Fruit fly (Drosophila melanogaster) whole organism, embryonic: ENCODE measurements around the gene CG31141.

Experiments used
- ATbp ChIP-seq: fragments of 200-800 bp; sonication (Bioruptor generic); optimal IDR thresholded peaks from 2 replicates; lab custom pipeline; 2017; ENCODE audit warnings: missing biosample characterization, mild to moderate bottlenecking, missing genetic modification characterization, missing genetic modification reagents
- Atf6 ChIP-seq: fragments of 200-800 bp; sonication (Bioruptor generic); IDR thresholded peaks from 2 replicates; pipeline ENCODE4 v1.3.6; 2022; ENCODE audit warnings: missing biosample characterization, missing genetic modification characterization
- BtbVII ChIP-seq: fragments of 200-800 bp; sonication (Bioruptor generic); optimal IDR thresholded peaks from 3 replicates; lab custom pipeline; 2017; ENCODE audit warnings: missing biosample characterization, mild to moderate bottlenecking, missing genetic modification characterization
- Bteb2 ChIP-seq: fragments of 200-800 bp; sonication (Bioruptor generic); optimal IDR thresholded peaks from 2 replicates; lab custom pipeline; 2016; ENCODE audit warnings: missing biosample characterization, missing genetic modification characterization
- CG10462 ChIP-seq: fragments of 200-800 bp; sonication (Bioruptor generic); optimal IDR thresholded peaks from 2 replicates; lab custom pipeline; 2016; ENCODE audit warnings: missing biosample characterization, missing genetic modification characterization
- CG10565 ChIP-seq: fragments of 200-800 bp; sonication (Bioruptor generic); optimal IDR thresholded peaks from 3 replicates; lab custom pipeline; 2016; ENCODE audit warnings: missing biosample characterization, mild to moderate bottlenecking, missing genetic modification characterization
- CG10654 ChIP-seq: fragments of 200-800 bp; sonication (Bioruptor generic); optimal IDR thresholded peaks from 2 replicates; lab custom pipeline; 2016; ENCODE audit warnings: missing biosample characterization, missing genetic modification characterization
- CG13775 ChIP-seq: fragments of 200-800 bp; sonication (Bioruptor generic); optimal IDR thresholded peaks from 3 replicates; lab custom pipeline; 2017; ENCODE audit warnings: missing biosample characterization, mild to moderate bottlenecking, missing genetic modification characterization
- CG15514 ChIP-seq: fragments of 200-800 bp; sonication (Bioruptor generic); optimal IDR thresholded peaks from 3 replicates; lab custom pipeline; 2017; ENCODE audit warnings: missing biosample characterization, missing genetic modification characterization, mild to moderate bottlenecking, moderate library complexity, missing genetic modification reagents
- CG15601 ChIP-seq: fragments of 200-800 bp; sonication (Bioruptor generic); optimal IDR thresholded peaks from 3 replicates; lab custom pipeline; 2019; ENCODE audit warnings: missing biosample characterization, mild to moderate bottlenecking, missing genetic modification characterization, moderate library complexity
- CG15696 ChIP-seq: fragments of 200-800 bp; sonication (Bioruptor generic); optimal IDR thresholded peaks from 2 replicates; lab custom pipeline; 2019; ENCODE audit warnings: missing biosample characterization, mild to moderate bottlenecking, missing genetic modification characterization, moderate library complexity
- CG18599 ChIP-seq: fragments of 200-800 bp; sonication (Bioruptor generic); optimal IDR thresholded peaks from 3 replicates; lab custom pipeline; 2017; ENCODE audit warnings: missing biosample characterization, missing genetic modification characterization, mild to moderate bottlenecking, moderate library complexity, missing genetic modification reagents
- CG31224 ChIP-seq: fragments of 200-800 bp; sonication (Bioruptor generic); IDR thresholded peaks from 2 replicates; pipeline ENCODE4 v1.3.6; 2022; ENCODE audit warnings: missing biosample characterization, missing genetic modification characterization
- CG34224 ChIP-seq: fragments of 200-800 bp; sonication (Bioruptor generic); IDR thresholded peaks from 3 replicates; pipeline ENCODE4 v1.3.6; 2022; ENCODE audit warnings: missing biosample characterization, missing genetic modification characterization; ENCODE audit not compliant: partially characterized antibody
- CG34422 ChIP-seq: fragments of 200-800 bp; sonication (Bioruptor generic); IDR thresholded peaks from 3 replicates; pipeline ENCODE4 v1.3.6; 2022; ENCODE audit warnings: missing biosample characterization, missing genetic modification characterization
- CG6689 ChIP-seq: fragments of 200-800 bp; sonication (Bioruptor generic); IDR thresholded peaks from 2 replicates; pipeline ENCODE4 v1.3.6; 2022; ENCODE audit warnings: missing biosample characterization, missing genetic modification characterization
- CG6765 ChIP-seq: fragments of 200-800 bp; sonication (Bioruptor generic); optimal IDR thresholded peaks from 3 replicates; lab custom pipeline; 2017; ENCODE audit warnings: missing biosample characterization, mild to moderate bottlenecking, missing genetic modification characterization
- CG6854 ChIP-seq: fragments of 200-800 bp; sonication (Bioruptor generic); optimal IDR thresholded peaks from 3 replicates; lab custom pipeline; 2017; ENCODE audit warnings: missing biosample characterization, mild to moderate bottlenecking, missing genetic modification characterization
- CG7839 ChIP-seq: fragments of 200-800 bp; sonication (Bioruptor generic); optimal IDR thresholded peaks from 3 replicates; lab custom pipeline; 2018; ENCODE audit warnings: missing biosample characterization, mild to moderate bottlenecking, missing genetic modification characterization, moderate library complexity
- CG7963 ChIP-seq: fragments of 200-800 bp; sonication (Bioruptor generic); IDR thresholded peaks from 3 replicates; pipeline ENCODE4 v1.3.6; 2022; ENCODE audit warnings: missing biosample characterization, missing genetic modification characterization; ENCODE audit not compliant: partially characterized antibody
- CG8388 ChIP-seq: fragments of 200-800 bp; sonication (Bioruptor generic); optimal IDR thresholded peaks from 2 replicates; lab custom pipeline; 2019; ENCODE audit warnings: missing biosample characterization, mild to moderate bottlenecking, missing genetic modification characterization, moderate library complexity
- Deaf1 ChIP-seq: fragments of 200-800 bp; optimal IDR thresholded peaks from 3 replicates; lab custom pipeline; 2019; ENCODE audit warnings: missing biosample characterization, mild to moderate bottlenecking, missing genetic modification characterization, moderate library complexity
- Ets65A ChIP-seq: fragments of 200-800 bp; sonication (Bioruptor generic); peaks from one replicate; lab custom pipeline; 2016; ENCODE audit warnings: missing biosample characterization, missing genetic modification characterization
- HHEX ChIP-seq: fragments of 200-800 bp; sonication (Bioruptor generic); optimal IDR thresholded peaks from 3 replicates; lab custom pipeline; 2017; ENCODE audit warnings: missing biosample characterization, mild to moderate bottlenecking, missing genetic modification characterization, missing genetic modification reagents
- Oaz ChIP-seq: fragments of 200-800 bp; sonication (Bioruptor generic); IDR thresholded peaks from 2 replicates; pipeline ENCODE4 v1.3.6; 2022; ENCODE audit warnings: missing biosample characterization, missing genetic modification characterization
- Stat92E ChIP-seq, 3 experiments: fragments of >200 bp in 2 of 3; fragments of 200-800 bp in 1 of 3; sonication (Bioruptor generic) in 1 of 3; optimal IDR thresholded peaks; 2 replicates each; lab custom pipeline; 2017 to 2019; ENCODE audit warnings: missing biosample characterization in 3 of 3, missing genetic modification characterization in 3 of 3, mild to moderate bottlenecking in 1 of 3, moderate library complexity in 1 of 3
- Trl ChIP-seq, 3 experiments: fragments of >200 bp in 2 of 3; fragments of 200-800 bp in 1 of 3; sonication (Bioruptor generic) in 1 of 3; optimal IDR thresholded peaks; 2 replicates in 1 of 3; 3 replicates in 2 of 3; lab custom pipeline; 2016 to 2017; ENCODE audit warnings: missing biosample characterization in 1 of 3, missing genetic modification characterization in 1 of 3
- ato ChIP-seq: fragments of 200-800 bp; sonication (Bioruptor generic); IDR thresholded peaks from 2 replicates; pipeline ENCODE4 v1.3.6; 2022; ENCODE audit warnings: missing biosample characterization, missing genetic modification characterization; ENCODE audit not compliant: partially characterized antibody
- cg ChIP-seq: fragments of 200-800 bp; sonication (Bioruptor generic); optimal IDR thresholded peaks from 3 replicates; lab custom pipeline; 2019; ENCODE audit warnings: missing biosample characterization, mild to moderate bottlenecking, missing genetic modification characterization, moderate library complexity
- chn ChIP-seq: fragments of 200-800 bp; sonication (Bioruptor generic); optimal IDR thresholded peaks from 2 replicates; lab custom pipeline; 2016; ENCODE audit warnings: missing biosample characterization, missing genetic modification characterization
- da ChIP-seq: fragments of 200-800 bp; sonication (Bioruptor generic); optimal IDR thresholded peaks from 2 replicates; lab custom pipeline; 2016; ENCODE audit warnings: missing biosample characterization, missing genetic modification characterization
- fru ChIP-seq: fragments of >200 bp; optimal IDR thresholded peaks from 2 replicates; lab custom pipeline; 2017
- gcm ChIP-seq: fragments of 200-800 bp; sonication (Bioruptor generic); optimal IDR thresholded peaks from 2 replicates; lab custom pipeline; 2019; ENCODE audit warnings: missing biosample characterization, mild to moderate bottlenecking, missing genetic modification characterization, moderate library complexity
- grau ChIP-seq: fragments of 200-800 bp; optimal IDR thresholded peaks from 3 replicates; lab custom pipeline; 2019; ENCODE audit warnings: missing biosample characterization, mild to moderate bottlenecking, missing genetic modification characterization, moderate library complexity
- gsb-n ChIP-seq: fragments of 200-800 bp; sonication (Bioruptor generic); optimal IDR thresholded peaks from 3 replicates; lab custom pipeline; 2018; ENCODE audit warnings: missing biosample characterization, mild to moderate bottlenecking, missing genetic modification characterization
- gt ChIP-seq: fragments of 200-800 bp; sonication (Bioruptor generic); IDR thresholded peaks from 2 replicates; pipeline ENCODE4 v1.3.6; 2022; ENCODE audit warnings: missing biosample characterization, missing genetic modification characterization
- hkb ChIP-seq, 2 experiments: fragments of 200-800 bp in 1 of 2; fragments of >200 bp in 1 of 2; sonication (Bioruptor generic) in 1 of 2; IDR thresholded peaks in 1 of 2; optimal IDR thresholded peaks in 1 of 2; 2 replicates each; pipeline versions ENCODE4 v1.3.6 to Lab custom; 2017 to 2022; ENCODE audit warnings: missing biosample characterization in 1 of 2, missing genetic modification characterization in 1 of 2
- lov ChIP-seq, 2 experiments: fragments of 200-800 bp in 1 of 2; fragments of >200 bp in 1 of 2; sonication (Bioruptor generic) in 1 of 2; IDR thresholded peaks in 1 of 2; optimal IDR thresholded peaks in 1 of 2; 2 replicates in 1 of 2; 3 replicates in 1 of 2; pipeline versions ENCODE4 v1.3.6 to Lab custom; 2017 to 2022; ENCODE audit warnings: missing biosample characterization in 1 of 2, missing genetic modification characterization in 1 of 2
- nau ChIP-seq: fragments of 200-800 bp; sonication (Bioruptor generic); optimal IDR thresholded peaks from 3 replicates; lab custom pipeline; 2017; ENCODE audit warnings: missing biosample characterization, mild to moderate bottlenecking, missing genetic modification characterization, missing genetic modification reagents
- pan ChIP-seq, 4 experiments: fragments of >200 bp in 3 of 4; fragments of 200-800 bp in 1 of 4; sonication (Bioruptor generic) in 1 of 4; optimal IDR thresholded peaks in 3 of 4; IDR thresholded peaks in 1 of 4; 2 replicates each; pipeline versions ENCODE4 v1.3.6 to Lab custom; 2017 to 2022; ENCODE audit warnings: missing biosample characterization in 2 of 4, missing genetic modification characterization in 2 of 4, mixed read lengths in 1 of 4
- shn ChIP-seq: fragments of 200-800 bp; sonication (Bioruptor generic); optimal IDR thresholded peaks from 3 replicates; lab custom pipeline; 2016; ENCODE audit warnings: missing biosample characterization, missing genetic modification characterization
- sim ChIP-seq: fragments of 200-800 bp; sonication (Bioruptor generic); IDR thresholded peaks from 2 replicates; pipeline ENCODE4 v1.3.6; 2022; ENCODE audit warnings: missing biosample characterization, missing genetic modification characterization
- tap ChIP-seq: fragments of 200-800 bp; optimal IDR thresholded peaks from 3 replicates; lab custom pipeline; 2019; ENCODE audit warnings: missing biosample characterization, mild to moderate bottlenecking, missing genetic modification characterization, moderate library complexity
- toy ChIP-seq: fragments of 200-800 bp; sonication (Bioruptor generic); IDR thresholded peaks from 2 replicates; pipeline ENCODE4 v1.3.6; 2022; ENCODE audit warnings: missing biosample characterization, missing genetic modification characterization
- trem ChIP-seq: fragments of 200-800 bp; optimal IDR thresholded peaks from 3 replicates; lab custom pipeline; 2019; ENCODE audit warnings: missing biosample characterization, mild to moderate bottlenecking, missing genetic modification characterization, moderate library complexity
- usp ChIP-seq: fragments of >200 bp; optimal IDR thresholded peaks from 2 replicates; lab custom pipeline; 2017; ENCODE audit warnings: missing biosample characterization, missing genetic modification characterization
- wdn ChIP-seq: fragments of 200-800 bp; sonication (Bioruptor generic); IDR thresholded peaks from 2 replicates; pipeline ENCODE4 v1.3.6; 2022; ENCODE audit warnings: missing biosample characterization, missing genetic modification characterization
- yki ChIP-seq: fragments of >200 bp; optimal IDR thresholded peaks from 3 replicates; lab custom pipeline; 2018

Gene CG31141

DNA sequence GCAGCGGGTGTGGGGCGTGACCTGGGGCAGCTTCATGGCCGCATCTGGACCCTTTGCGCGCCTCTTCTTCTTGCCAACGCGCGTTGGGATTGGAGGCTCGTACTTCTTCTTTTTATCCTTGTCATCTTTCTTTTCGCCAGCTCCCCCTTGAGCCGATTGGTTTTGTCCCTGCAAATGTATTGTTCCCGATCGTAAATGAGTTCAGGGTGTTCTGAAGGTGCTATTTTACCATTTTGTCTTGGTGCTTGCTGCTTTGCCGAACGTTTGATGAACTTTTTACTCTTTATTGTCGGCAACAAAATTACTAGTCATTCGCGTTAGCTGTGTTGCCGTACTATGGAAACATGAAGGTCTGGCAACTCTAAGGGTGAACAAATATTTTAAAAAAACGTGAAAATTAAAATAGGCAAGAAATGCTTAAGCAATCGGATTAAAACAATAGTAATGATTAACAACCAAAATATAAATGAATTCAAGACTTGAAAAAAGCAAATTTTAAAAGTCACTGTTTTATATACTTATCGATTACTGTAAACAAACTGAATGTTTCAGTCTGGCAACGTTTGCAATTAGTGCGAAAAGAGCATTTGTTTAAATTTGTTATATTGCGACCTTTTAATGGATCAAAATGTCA lies 8.1 kb downstream of the CG31141 start, which contains the start of the genes Rpt2 and CG13599 (continued):
- TF ChIP-seq BtbVII (GFP tag; lab: Kevin White, UChicago) (no peak), CG8388 (GFP tag; lab: Kevin White, UChicago) (no peak), Bteb2 (peak; percentile 10), CG7839 (tag; lab: Kevin White, UChicago) (no peak), hkb (optimal IDR thresholded peaks at IDR 0.05; lab: Kevin White, UChicago) (peak; percentile 82), hkb (GFP tag; IDR thresholded peaks at IDR 0.05; lab: Robert Waterston, UW) (no peak), CG15601 (peak; percentile 48), nau (GFP tag; lab: Kevin White, UChicago) (no peak), CG7963 (GFP tag; lab: Robert Waterston, UW) (no peak), ato (GFP tag; lab: Robert Waterston, UW) (peak; percentile 8; the same call in 1 of the 2 replicates), fru (lab: Kevin White, UChicago) (no peak), wdn (no peak), ATbp (GFP tag; lab: Kevin White, UChicago) (no peak), Stat92E (GFP tag; optimal IDR thresholded peaks at IDR 0.05; lab: Kevin White, UChicago) (no peak), gt (no peak), CG6854 (GFP tag; lab: Kevin White, UChicago) (no peak), CG15514 (GFP tag; lab: Kevin White, UChicago) (peak; percentile 50), shn (GFP tag; lab: Kevin White, UChicago) (no peak), tap (no peak), HHEX (GFP tag; lab: Kevin White, UChicago) (no peak), da (GFP tag; lab: Kevin White, UChicago) (no peak), grau (tag; lab: Kevin White, UChicago) (peak; percentile 37), CG18599 (no peak), gsb-n (tag; lab: Kevin White, UChicago) (no peak), lov (optimal IDR thresholded peaks at IDR 0.05; lab: Kevin White, UChicago) (no peak), lov (GFP tag; IDR thresholded peaks at IDR 0.05; lab: Robert Waterston, UW) (no peak), Trl (optimal IDR thresholded peaks at IDR 0.05; lab: Kevin White, UChicago) (no peak), Trl (GFP tag; optimal IDR thresholded peaks at IDR 0.05; lab: Kevin White, UChicago) (no peak), Deaf1 (tag; lab: Kevin White, UChicago) (peak; percentile 18), Oaz (GFP tag; lab: Robert Waterston, UW) (no peak), CG34224 (GFP tag; lab: Robert Waterston, UW) (no peak), CG15696 (tag; lab: Kevin White, UChicago) (no peak), CG31224 (no peak), chn (GFP tag; lab: Kevin White, UChicago) (no peak), usp (GFP tag; lab: Kevin White, UChicago) (no peak), toy (GFP tag; lab: Robert Waterston, UW) (no peak), trem (tag; lab: Kevin White, UChicago) (peak; percentile 85), gcm (GFP tag; lab: Kevin White, UChicago) (peak; percentile 11), CG6765 (no peak), Atf6 (GFP tag; lab: Robert Waterston, UW) (no peak), CG6689 (GFP tag; lab: Robert Waterston, UW) (no peak), pan (optimal IDR thresholded peaks at IDR 0.05; lab: Kevin White, UChicago) (no peak), pan (GFP tag; optimal IDR thresholded peaks at IDR 0.05 in 1 of 2, IDR thresholded peaks at IDR 0.05 in 1 of 2) (no peak), CG10565 (no peak), yki (lab: Kevin White, UChicago) (no peak), sim (GFP tag; lab: Robert Waterston, UW) (no peak), Ets65A (GFP tag; lab: Kevin White, UChicago) (no peak), CG10654 (GFP tag; lab: Kevin White, UChicago) (no peak), CG13775 (GFP tag; lab: Kevin White, UChicago) (no peak), cg (no peak), CG10462 (GFP tag; lab: Kevin White, UChicago) (peak; percentile 12), CG34422 (GFP tag; lab: Robert Waterston, UW) (peak; percentile 56; the same call in 1 of the 3 replicates)
